Fruit fly (Drosophila melanogaster) whole organism: ENCODE results near the gene SoYb.

Source experiments
- CG8478 ChIP-seq: fragments of >200 bp; optimal IDR thresholded peaks from 2 replicates; lab custom pipeline; 2018; ENCODE audit warnings: inconsistent platforms
- Dll ChIP-seq: fragments of >200 bp; optimal IDR thresholded peaks from 2 replicates; lab custom pipeline; 2017
- EcR ChIP-seq, 2 experiments: fragments of >200 bp; optimal IDR thresholded peaks; 2 replicates each; lab custom pipeline; 2017; ENCODE audit warnings: missing biosample characterization in 2 of 2, missing genetic modification characterization in 2 of 2, missing genetic modification reagents in 2 of 2
- pan ChIP-seq: fragments of >200 bp; optimal IDR thresholded peaks from 2 replicates; lab custom pipeline; 2017
- psq ChIP-seq: fragments of >200 bp; optimal IDR thresholded peaks from 2 replicates; lab custom pipeline; 2017
- usp ChIP-seq: fragments of >200 bp; optimal IDR thresholded peaks from 2 replicates; lab custom pipeline; 2017; ENCODE audit warnings: missing biosample characterization, missing genetic modification characterization, mixed read lengths

- TF ChIP-seq CG8478 (lab: Kevin White, UChicago) (no peak), psq (no peak), pan (peak; percentile 96), usp (GFP tag; lab: Kevin White, UChicago) (no peak), Dll (lab: Kevin White, UChicago) (no peak), EcR (GFP tag; optimal IDR thresholded peaks at IDR 0.05; lab: Kevin White, UChicago) (no peak)
Measured at dm6 chr2L:9956993-9957652, 45.4 kb downstream of the SoYb start, which contains the start of the genes CG4658 and CG5846.
